Worm (Caenorhabditis elegans): ENCODE data around the gene nrf-5.

DNA sequence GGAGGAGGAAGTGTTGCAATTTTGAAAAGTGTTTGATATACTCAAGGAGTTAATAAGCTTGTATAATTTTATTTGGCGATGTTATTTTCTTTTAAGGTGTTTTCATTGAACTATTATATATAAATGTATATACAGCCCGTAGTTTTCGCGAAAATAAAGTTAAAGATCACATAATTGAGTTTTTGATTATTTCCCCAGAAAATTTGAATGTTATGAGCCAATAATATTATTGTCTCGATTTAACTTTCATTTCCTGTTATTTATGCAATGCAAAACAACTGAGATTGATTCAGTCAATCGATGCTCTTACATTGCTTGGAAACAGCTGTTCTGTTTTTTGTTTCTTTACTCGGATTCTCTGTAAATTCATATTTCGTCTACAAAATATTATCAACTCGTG is 20.3 kb downstream of the nrf-5 start, which contains the start of gene srx-133:
- no peak for TF ChIP-seq pax-1 (tag; optimal IDR thresholded peaks at IDR 0.05)
- TF ChIP-seq unc-3 (GFP tag; conservative IDR thresholded peaks at IDR 0.05) = no peak
- TF ChIP-seq unc-3 (tag; optimal IDR thresholded peaks at IDR 0.05) = no peak
- TF ChIP-seq F13H6.1 (tag; optimal IDR thresholded peaks at IDR 0.05) = no peak
- TF ChIP-seq pqm-1 (tag; optimal IDR thresholded peaks at IDR 0.05) = no peak
- TF ChIP-seq ceh-30 (tag; optimal IDR thresholded peaks at IDR 0.05) = no peak
